Fruit fly (Drosophila melanogaster) whole organism: Measurements from ENCODE around the gene yellow-k.

ENCODE experiments used
- CG8478 ChIP-seq: fragments of >200 bp; optimal IDR thresholded peaks from 2 replicates; lab custom pipeline; 2018; ENCODE audit warnings: inconsistent platforms
- Dll ChIP-seq: fragments of >200 bp; optimal IDR thresholded peaks from 2 replicates; lab custom pipeline; 2017
- EcR ChIP-seq, 2 experiments: fragments of >200 bp; optimal IDR thresholded peaks; 2 replicates each; lab custom pipeline; 2017; ENCODE audit warnings: missing biosample characterization in 2 of 2, missing genetic modification characterization in 2 of 2, missing genetic modification reagents in 2 of 2
- pan ChIP-seq: fragments of >200 bp; optimal IDR thresholded peaks from 2 replicates; lab custom pipeline; 2017
- psq ChIP-seq: fragments of >200 bp; optimal IDR thresholded peaks from 2 replicates; lab custom pipeline; 2017
- usp ChIP-seq: fragments of >200 bp; optimal IDR thresholded peaks from 2 replicates; lab custom pipeline; 2017; ENCODE audit warnings: missing biosample characterization, missing genetic modification characterization, mixed read lengths

The yellow-k gene

DNA sequence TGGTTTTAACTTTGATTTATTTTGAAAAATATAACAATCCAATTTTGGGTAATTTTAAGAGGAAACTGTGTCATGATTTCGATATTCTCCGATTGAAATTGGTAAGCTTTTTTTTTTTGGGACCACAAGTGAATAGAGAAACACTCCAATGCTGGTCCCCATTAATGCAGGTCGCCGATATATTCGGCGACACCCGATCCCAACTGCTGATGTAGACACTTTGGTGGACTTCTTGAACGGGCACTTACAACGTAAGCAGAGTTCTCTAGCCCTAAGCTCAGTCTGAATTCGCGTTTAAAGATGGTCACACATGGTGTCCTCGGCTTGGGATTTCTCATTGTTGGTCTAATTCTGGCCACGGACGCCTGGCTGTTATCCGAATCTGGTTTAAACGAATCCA is at the start of gene yellow-k:
TSS of gene yellow-k (plus strand) at position 301 of the 400 bp plus-strand sequence.
- TF ChIP-seq CG8478 (lab: Kevin White, UChicago) (no peak), pan (no peak), Dll (no peak), EcR (GFP tag; optimal IDR thresholded peaks at IDR 0.05; lab: Kevin White, UChicago) (no peak), usp (GFP tag; lab: Kevin White, UChicago) (no peak), psq (lab: Kevin White, UChicago) (no peak)

DNA sequence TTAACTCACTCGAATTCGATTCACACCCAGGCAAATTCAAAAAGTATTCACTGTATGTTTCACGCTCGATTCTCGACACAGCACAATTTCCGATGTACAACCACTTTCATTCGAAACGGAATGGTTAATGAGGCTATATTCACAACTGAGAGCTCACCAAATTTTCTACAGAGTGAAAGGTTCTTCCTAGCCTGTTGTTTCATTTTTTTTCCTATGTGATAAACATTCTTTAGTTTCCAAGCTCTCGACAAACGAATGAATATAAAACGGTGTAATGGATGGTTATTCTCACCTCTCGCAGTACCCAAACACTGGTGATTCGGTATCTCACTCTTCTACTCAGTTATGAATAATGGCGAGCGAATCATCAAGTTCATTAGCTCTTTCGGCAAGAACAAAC is 46.4 kb upstream of the yellow-k start, which contains the start of gene cocoon:
TSS of gene cocoon (minus strand) at position 101 of the 400 bp plus-strand sequence.
- TF ChIP-seq psq (lab: Kevin White, UChicago) (no peak), pan (no peak)

DNA sequence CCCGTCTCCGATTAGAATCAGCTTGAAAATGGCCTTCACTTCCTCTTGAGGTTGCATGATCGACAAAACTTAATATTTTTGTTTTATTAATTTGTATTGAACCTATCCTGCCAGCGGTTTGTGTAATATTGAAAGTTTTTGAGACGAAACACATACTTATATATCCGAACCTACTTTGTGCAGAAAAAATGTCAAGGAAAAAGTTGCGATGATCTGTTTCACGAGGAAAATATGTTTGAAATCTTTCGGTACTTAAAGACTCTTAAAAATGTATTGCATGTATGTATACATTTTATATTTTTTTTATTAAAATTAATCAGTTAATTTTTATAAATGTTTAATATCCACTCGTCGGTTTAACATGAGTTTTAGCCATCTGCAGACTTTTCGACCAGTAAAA is 35.1 kb upstream of the yellow-k start, which contains the start of gene Ran-like:
TSS of gene Ran-like (minus strand) at position 101 of the 400 bp plus-strand sequence.
- no peak for TF ChIP-seq usp (GFP tag; lab: Kevin White, UChicago)
- TF ChIP-seq psq (lab: Kevin White, UChicago): no peak
- TF ChIP-seq Dll: no peak
- TF ChIP-seq pan: no peak

DNA sequence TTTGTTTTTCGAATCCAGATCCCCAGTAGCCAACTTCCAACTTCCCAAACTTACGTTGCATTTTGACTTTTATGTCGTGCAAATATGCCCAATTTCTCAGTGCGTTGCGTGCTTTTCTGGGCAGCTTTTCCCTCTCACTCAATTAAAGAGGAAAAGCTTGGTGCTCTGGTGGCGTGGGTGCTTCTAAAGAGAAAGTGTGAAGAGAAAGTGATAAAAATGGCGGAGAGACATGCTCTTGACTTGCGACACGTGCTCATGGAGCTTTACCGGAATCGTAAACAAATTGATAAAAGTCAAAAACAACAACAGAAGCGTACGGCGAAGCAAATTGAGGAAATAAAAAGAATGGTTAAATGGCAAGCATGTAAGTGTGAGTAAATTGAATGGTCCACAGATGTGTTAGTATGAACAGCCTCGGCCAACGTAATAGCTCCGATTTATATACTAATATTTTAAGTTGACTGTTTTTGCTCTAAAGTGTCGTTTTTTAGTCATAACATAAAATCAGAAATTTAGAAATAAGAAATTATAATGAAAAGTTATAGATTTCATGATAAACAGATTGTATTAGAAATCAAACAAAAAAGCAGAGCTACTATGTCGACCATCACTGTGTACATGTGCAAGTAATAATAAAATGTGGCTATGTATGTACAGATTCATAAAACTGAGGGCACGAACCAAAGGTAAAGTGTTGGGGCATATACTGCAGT is 26.4 kb upstream of the yellow-k start:
- no peak for TF ChIP-seq psq (lab: Kevin White, UChicago)
- no peak for TF ChIP-seq Dll
- TF ChIP-seq CG8478 (lab: Kevin White, UChicago): no peak
- no peak for TF ChIP-seq usp (GFP tag; lab: Kevin White, UChicago)
- TF ChIP-seq EcR (GFP tag; optimal IDR thresholded peaks at IDR 0.05; lab: Kevin White, UChicago): no peak
- no peak for TF ChIP-seq pan

DNA sequence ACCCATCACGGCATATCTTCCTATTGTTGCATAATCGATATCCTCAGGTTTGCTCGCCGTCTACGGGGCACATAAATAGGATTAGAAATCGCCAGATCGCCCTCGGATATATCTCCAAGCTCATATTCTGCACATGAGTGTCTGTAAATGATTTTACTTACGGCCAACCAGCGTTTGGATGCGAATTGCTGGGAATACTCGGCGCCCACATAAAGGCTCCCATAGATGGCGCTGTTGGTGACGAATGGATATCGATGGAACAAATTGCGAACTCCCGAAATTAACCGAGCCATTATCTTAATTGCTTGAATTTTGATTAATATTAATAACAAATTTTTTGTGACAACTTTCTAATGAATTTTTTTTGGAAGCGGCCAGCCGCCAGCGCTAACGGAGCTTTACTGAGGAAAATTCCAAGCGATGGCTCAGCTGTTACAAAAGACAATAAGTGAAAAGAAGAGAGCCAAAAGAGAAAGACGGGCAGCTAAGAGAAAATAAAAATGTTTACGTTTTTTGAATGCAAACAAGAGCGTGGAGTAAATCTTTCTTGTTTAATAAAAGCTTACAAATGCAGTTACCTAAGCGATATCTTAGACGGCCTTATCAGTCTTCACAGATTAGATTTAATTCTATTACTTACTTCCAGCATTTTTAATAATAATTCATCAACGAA is 25.7 kb upstream of the yellow-k start:
- TF ChIP-seq CG8478 (lab: Kevin White, UChicago) (no peak), psq (lab: Kevin White, UChicago) (no peak), Dll (no peak), EcR (GFP tag; optimal IDR thresholded peaks at IDR 0.05; lab: Kevin White, UChicago) (no peak), pan (no peak), usp (GFP tag; lab: Kevin White, UChicago) (no peak)

DNA sequence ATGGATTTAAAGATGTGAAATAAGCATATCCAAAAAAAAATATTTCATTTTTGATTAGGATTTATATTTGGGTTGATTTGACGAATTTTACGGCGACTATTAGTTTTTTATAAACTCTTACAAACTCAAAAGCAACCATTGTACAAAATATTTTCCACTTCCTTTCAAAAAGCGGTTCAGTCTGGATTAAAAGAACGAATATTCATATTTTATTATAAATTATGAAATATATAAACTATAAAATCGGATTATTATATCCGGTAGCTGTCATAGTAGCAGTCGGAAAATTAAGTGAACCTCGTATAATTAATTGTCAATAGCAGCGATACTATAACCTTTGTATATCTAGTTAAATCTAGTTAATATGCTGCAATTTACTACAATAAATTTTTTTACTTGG is 25.0 kb upstream of the yellow-k start, which contains the start of gene CG12355:
TSS of gene CG12355 (minus strand) at position 101 of the 400 bp plus-strand sequence.
- TF ChIP-seq psq (lab: Kevin White, UChicago) (no peak), pan (no peak), usp (GFP tag; lab: Kevin White, UChicago) (no peak), EcR (GFP tag; optimal IDR thresholded peaks at IDR 0.05; lab: Kevin White, UChicago) (no peak), CG8478 (lab: Kevin White, UChicago) (no peak)

DNA sequence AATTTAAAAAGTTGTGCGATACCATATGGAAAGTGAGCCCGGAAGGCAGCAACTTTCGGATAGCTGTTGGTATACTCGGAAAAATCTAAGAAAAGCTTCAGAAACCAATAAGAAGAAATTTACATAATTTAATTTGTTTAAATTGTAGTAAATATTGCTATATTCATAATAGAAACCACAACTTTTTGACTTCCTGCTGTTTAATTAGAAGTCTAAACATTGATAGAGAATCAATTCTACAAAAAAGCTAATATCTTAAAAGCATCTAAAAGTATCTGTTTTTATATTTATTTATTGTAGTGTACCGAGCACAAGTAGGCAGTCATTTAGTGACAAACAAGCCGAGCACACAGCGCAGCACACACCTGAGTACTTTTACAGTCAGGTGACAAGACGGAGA is 24.1 kb upstream of the yellow-k start, which contains the start of gene CG13455:
TSS of gene CG13455 (plus strand) at position 301 of the 400 bp plus-strand sequence.
- TF ChIP-seq CG8478 (lab: Kevin White, UChicago) (no peak), EcR (GFP tag; optimal IDR thresholded peaks at IDR 0.05; lab: Kevin White, UChicago) (no peak), Dll (no peak), pan (no peak), usp (GFP tag; lab: Kevin White, UChicago) (no peak), psq (lab: Kevin White, UChicago) (no peak)

DNA sequence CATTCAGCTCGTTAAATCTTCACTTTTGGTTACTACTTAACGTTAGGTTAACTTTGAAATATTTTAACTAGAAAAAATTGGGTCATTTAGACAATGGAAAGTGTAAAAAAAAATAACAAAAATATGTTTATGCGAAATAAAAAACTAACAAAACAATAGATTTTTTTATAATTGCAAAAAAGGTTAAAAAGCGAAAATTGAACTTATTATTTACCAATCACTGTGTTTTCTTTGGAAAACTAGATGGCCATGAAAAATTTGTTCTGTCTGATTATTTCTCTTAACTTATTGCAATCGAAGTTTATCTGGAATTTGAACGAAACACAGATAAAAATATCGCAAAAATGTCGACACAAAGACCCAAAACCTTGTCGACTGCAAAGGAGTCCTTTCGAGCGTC is 22.5 kb upstream of the yellow-k start, which contains the start of gene CG7276:
TSS of gene CG7276 (plus strand) at position 301 of the 400 bp plus-strand sequence.
- no peak for TF ChIP-seq pan

DNA sequence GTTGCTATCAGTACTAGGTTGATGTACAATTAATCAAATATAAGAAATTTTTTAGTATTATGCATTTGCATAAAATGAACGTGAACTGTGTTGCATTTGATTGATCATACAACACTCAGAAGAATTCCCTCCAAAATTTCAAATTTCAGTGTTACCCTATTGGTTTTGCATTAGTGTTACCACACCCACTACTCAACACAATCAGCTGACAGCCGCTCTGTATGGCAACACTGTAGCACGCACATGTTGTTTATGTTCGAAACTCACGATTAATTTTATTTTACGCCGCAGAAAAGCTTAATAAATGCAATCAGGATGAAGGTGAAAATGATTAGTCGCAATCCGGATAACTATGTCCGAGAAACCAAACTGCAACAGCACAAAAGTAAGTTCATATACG is 21.7 kb upstream of the yellow-k start, which contains the start of gene CG7275:
TSS of gene CG7275 (plus strand) at position 215 of the 400 bp plus-strand sequence.
- TF ChIP-seq psq (lab: Kevin White, UChicago) (no peak), usp (GFP tag; lab: Kevin White, UChicago) (no peak), CG8478 (lab: Kevin White, UChicago) (no peak)

DNA sequence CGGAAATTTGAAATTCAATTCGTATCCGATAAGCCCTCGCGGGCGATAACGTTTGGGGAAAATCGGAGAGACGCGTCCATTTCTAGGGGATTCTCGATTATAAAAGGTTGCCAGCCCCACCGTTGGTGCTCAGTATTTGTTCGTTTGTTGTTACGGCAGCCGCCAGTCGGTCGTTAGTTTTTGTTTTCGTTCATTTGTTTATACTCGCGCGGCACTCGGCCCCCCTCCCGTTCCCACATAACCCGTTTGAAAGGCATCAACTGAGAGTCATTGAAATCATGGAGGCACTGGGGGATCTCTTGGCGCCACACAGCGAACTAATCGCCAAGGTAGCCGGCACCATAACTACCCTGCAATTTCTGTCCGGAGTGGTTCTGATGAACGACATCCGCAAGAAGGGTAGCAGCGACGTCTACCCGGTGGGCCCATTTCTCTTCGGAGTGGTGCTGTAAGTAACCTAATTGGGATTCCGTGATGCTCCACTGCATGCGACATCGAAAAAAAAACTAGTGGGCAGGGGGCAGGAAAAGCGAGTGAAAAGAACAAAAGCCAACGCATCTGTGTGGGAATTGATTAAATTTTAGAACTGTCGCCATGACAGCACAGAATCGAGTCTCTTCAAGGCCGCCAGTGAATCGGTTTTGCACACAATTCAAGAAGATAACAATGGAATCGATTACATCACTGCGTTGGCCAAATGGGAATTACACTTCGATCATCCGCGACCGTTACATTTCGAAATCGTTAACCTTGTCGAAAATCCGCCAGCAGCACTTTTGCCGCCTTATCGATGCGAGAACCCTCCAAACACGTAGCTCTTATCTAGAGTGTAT is 19.4 kb upstream of the yellow-k start, which contains the start of gene CG7272:
TSS of gene CG7272 (plus strand) at position 126 of the 833 bp plus-strand sequence.
- TF ChIP-seq CG8478 (lab: Kevin White, UChicago) (no peak), EcR (GFP tag; optimal IDR thresholded peaks at IDR 0.05; lab: Kevin White, UChicago) (no peak), pan (no peak), psq (lab: Kevin White, UChicago) (no peak), usp (GFP tag; lab: Kevin White, UChicago) (no peak), Dll (no peak)

DNA sequence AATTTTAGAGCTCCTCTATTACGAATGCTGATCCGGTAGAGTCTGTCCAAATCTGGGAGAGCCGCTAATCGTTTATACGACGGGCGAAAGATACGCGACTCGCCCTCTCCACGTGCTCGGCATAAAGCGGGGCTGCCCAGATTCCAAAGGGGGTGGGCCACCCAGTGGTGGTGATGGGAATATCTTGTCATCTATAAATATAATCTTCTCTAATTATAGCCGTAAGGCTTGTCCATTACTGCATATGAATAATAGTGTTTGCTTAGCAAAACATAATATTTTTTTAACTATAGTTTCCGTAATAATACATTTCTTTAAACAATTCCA is 18.8 kb upstream of the yellow-k start:
- TF ChIP-seq usp (GFP tag; lab: Kevin White, UChicago) (no peak), CG8478 (lab: Kevin White, UChicago) (no peak), pan (no peak), Dll (no peak), EcR (GFP tag; optimal IDR thresholded peaks at IDR 0.05; lab: Kevin White, UChicago) (no peak), psq (lab: Kevin White, UChicago) (no peak)

DNA sequence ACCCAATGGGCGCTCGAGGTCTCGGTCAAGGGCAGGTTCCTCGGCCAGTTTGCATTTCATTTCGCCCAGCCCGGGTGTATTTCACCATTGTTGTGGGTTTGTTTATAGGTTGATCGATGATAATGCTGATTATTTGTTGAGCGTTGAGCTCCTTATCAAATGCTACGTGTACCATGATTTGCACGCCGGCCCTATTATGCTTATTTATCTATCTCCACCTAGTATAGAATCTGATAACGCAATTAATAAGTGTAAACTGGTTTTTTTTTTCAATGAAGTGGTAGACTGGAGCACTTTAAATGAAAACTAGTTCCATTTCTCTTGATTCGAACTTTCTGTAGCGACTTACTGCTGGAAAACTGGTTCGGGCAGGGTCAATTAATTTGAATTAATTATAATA is 18.2 kb upstream of the yellow-k start:
- TF ChIP-seq Dll: no peak
- no peak for TF ChIP-seq CG8478 (lab: Kevin White, UChicago)
- TF ChIP-seq psq (lab: Kevin White, UChicago): no peak
